Worm (Caenorhabditis elegans) whole organism, mixed stage, embryonic: Measurements from ENCODE around the gene cutl-18.

Source experiments
- M03D4.4 ChIP-seq: sonication (generic microtip); optimal IDR thresholded peaks from 2 replicates; lab custom pipeline; 2017; ENCODE audit warnings: mild to moderate bottlenecking, missing genetic modification characterization, missing compliant biosample characterization
- bed-3 ChIP-seq: fragments of 200-800 bp; sonication (Bioruptor generic); optimal IDR thresholded peaks from 3 replicates; lab custom pipeline; 2018; ENCODE audit warnings: mild to moderate bottlenecking, missing genetic modification characterization, moderate library complexity, missing compliant biosample characterization
- blmp-1 ChIP-seq: fragments of 150-350 bp; optimal IDR thresholded peaks from 2 replicates; lab custom pipeline; 2014; ENCODE audit warnings: missing biosample characterization, missing genetic modification characterization
- ceh-39 ChIP-seq: fragments of 150-350 bp; optimal IDR thresholded peaks from 2 replicates; lab custom pipeline; 2014; ENCODE audit warnings: missing biosample characterization, missing genetic modification characterization
- ceh-43 ChIP-seq: fragments of 200-800 bp; sonication (Bioruptor generic); optimal IDR thresholded peaks from 2 replicates; lab custom pipeline; 2018; ENCODE audit warnings: mild to moderate bottlenecking, missing genetic modification characterization, moderate library complexity, missing compliant biosample characterization
- ceh-83 ChIP-seq: fragments of 200-800 bp; sonication (Bioruptor generic); optimal IDR thresholded peaks from 2 replicates; lab custom pipeline; 2018; ENCODE audit warnings: mild to moderate bottlenecking, missing genetic modification characterization, missing compliant biosample characterization
- ces-1 ChIP-seq: fragments of 150-350 bp; optimal IDR thresholded peaks from 2 replicates; lab custom pipeline; 2014; ENCODE audit warnings: missing biosample characterization, missing genetic modification reagents, missing genetic modification characterization
- cnd-1 ChIP-seq: fragments of 200-800 bp; sonication (Bioruptor generic); optimal IDR thresholded peaks from 2 replicates; lab custom pipeline; 2018; ENCODE audit warnings: mild to moderate bottlenecking, missing genetic modification characterization, missing compliant biosample characterization
- drap-1 ChIP-seq: fragments of 200-800 bp; sonication (Bioruptor generic); optimal IDR thresholded peaks from 3 replicates; lab custom pipeline; 2018; ENCODE audit warnings: mild to moderate bottlenecking, missing genetic modification characterization, missing compliant biosample characterization
- elt-1 ChIP-seq: sonication (generic microtip); optimal IDR thresholded peaks from 2 replicates; lab custom pipeline; 2017; ENCODE audit warnings: missing genetic modification characterization, mild to moderate bottlenecking, missing compliant biosample characterization, antibody characterized with exemption, moderate library complexity, borderline replicate concordance; ENCODE audit not compliant: insufficient read depth
- elt-3 ChIP-seq: fragments of 150-350 bp; optimal IDR thresholded peaks from 2 replicates; lab custom pipeline; 2014; ENCODE audit warnings: missing biosample characterization, missing genetic modification characterization
- flh-1 ChIP-seq: fragments of 200-800 bp; sonication (Bioruptor generic); optimal IDR thresholded peaks from 2 replicates; lab custom pipeline; 2018; ENCODE audit warnings: mild to moderate bottlenecking, missing genetic modification characterization, moderate library complexity, missing compliant biosample characterization
- ham-2 ChIP-seq: fragments of 200-800 bp; sonication (Bioruptor generic); optimal IDR thresholded peaks from 2 replicates; lab custom pipeline; 2018; ENCODE audit warnings: mild to moderate bottlenecking, missing genetic modification characterization, missing compliant biosample characterization
- hlh-1 ChIP-seq: fragments of 150-350 bp; optimal IDR thresholded peaks from 2 replicates; lab custom pipeline; 2014; ENCODE audit warnings: missing biosample characterization, missing genetic modification reagents, missing genetic modification characterization
- lin-13 ChIP-seq: fragments of 150-350 bp; optimal IDR thresholded peaks from 2 replicates; lab custom pipeline; 2014; ENCODE audit warnings: missing biosample characterization, missing genetic modification characterization
- lin-32 ChIP-seq: fragments of 200-800 bp; sonication (Bioruptor generic); optimal IDR thresholded peaks from 2 replicates; lab custom pipeline; 2018; ENCODE audit warnings: mild to moderate bottlenecking, missing genetic modification characterization, missing compliant biosample characterization
- lsy-2 ChIP-seq: fragments of 150-350 bp; optimal IDR thresholded peaks from 2 replicates; lab custom pipeline; 2014; ENCODE audit warnings: missing biosample characterization, missing genetic modification characterization
- mab-5 ChIP-seq: fragments of 150-350 bp; optimal IDR thresholded peaks from 2 replicates; lab custom pipeline; 2014; ENCODE audit warnings: missing biosample characterization, missing genetic modification characterization
- mep-1 ChIP-seq: fragments of 150-350 bp; optimal IDR thresholded peaks from 2 replicates; lab custom pipeline; 2017; ENCODE audit warnings: missing biosample characterization, missing genetic modification reagents, missing genetic modification characterization, inconsistent platforms
- mls-2 ChIP-seq: sonication (generic microtip); optimal IDR thresholded peaks from 2 replicates; lab custom pipeline; 2016; ENCODE audit warnings: mild to moderate bottlenecking, missing genetic modification characterization, moderate library complexity, missing compliant biosample characterization
- nhr-12 ChIP-seq: fragments of 150-350 bp; optimal IDR thresholded peaks from 2 replicates; lab custom pipeline; 2014; ENCODE audit warnings: missing biosample characterization, missing genetic modification characterization
- nhr-2 ChIP-seq: fragments of 150-350 bp; optimal IDR thresholded peaks from 2 replicates; lab custom pipeline; 2014; ENCODE audit warnings: missing biosample characterization, missing genetic modification characterization
- nhr-237 ChIP-seq: fragments of 150-350 bp; optimal IDR thresholded peaks from 2 replicates; lab custom pipeline; 2014; ENCODE audit warnings: missing biosample characterization, missing genetic modification characterization
- nhr-28 ChIP-seq: fragments of 150-350 bp; optimal IDR thresholded peaks from 2 replicates; lab custom pipeline; 2014; ENCODE audit warnings: missing biosample characterization, missing genetic modification characterization
- nhr-76 ChIP-seq: sonication (generic microtip); optimal IDR thresholded peaks from 2 replicates; lab custom pipeline; 2017; ENCODE audit warnings: missing biosample characterization, missing genetic modification characterization
- pha-4 ChIP-seq: fragments of 150-350 bp; optimal IDR thresholded peaks from 2 replicates; lab custom pipeline; 2018; ENCODE audit warnings: missing biosample characterization, missing genetic modification reagents, missing genetic modification characterization
- sem-2 ChIP-seq: fragments of 200-800 bp; sonication (Bioruptor generic); optimal IDR thresholded peaks from 2 replicates; lab custom pipeline; 2018; ENCODE audit warnings: mild to moderate bottlenecking, missing genetic modification characterization, missing compliant biosample characterization
- snpc-4 ChIP-seq: fragments of 150-350 bp; optimal IDR thresholded peaks from 2 replicates; lab custom pipeline; 2014; ENCODE audit warnings: missing biosample characterization, missing genetic modification characterization
- sptf-1 ChIP-seq: sonication (generic microtip); optimal IDR thresholded peaks from 2 replicates; lab custom pipeline; 2017; ENCODE audit warnings: mild to moderate bottlenecking, missing genetic modification characterization, moderate library complexity, missing compliant biosample characterization
- tbx-8 ChIP-seq: fragments of 200-800 bp; sonication (Bioruptor generic); optimal IDR thresholded peaks from 2 replicates; lab custom pipeline; 2018; ENCODE audit warnings: mild to moderate bottlenecking, missing genetic modification characterization, moderate library complexity, missing compliant biosample characterization
- unc-120 ChIP-seq: sonication (generic microtip); optimal IDR thresholded peaks from 2 replicates; lab custom pipeline; 2017; ENCODE audit warnings: missing genetic modification characterization, missing compliant biosample characterization; ENCODE audit not compliant: poor library complexity, severe bottlenecking
- unc-39 ChIP-seq: fragments of 150-350 bp; optimal IDR thresholded peaks from 2 replicates; lab custom pipeline; 2014; ENCODE audit warnings: missing biosample characterization, missing genetic modification characterization
- unc-62 ChIP-seq: fragments of 150-350 bp; optimal IDR thresholded peaks from 2 replicates; lab custom pipeline; 2014; ENCODE audit warnings: missing biosample characterization, missing genetic modification reagents, missing genetic modification characterization
- zip-8 ChIP-seq: fragments of 150-350 bp; optimal IDR thresholded peaks from 2 replicates; lab custom pipeline; 2014; ENCODE audit warnings: missing biosample characterization, missing genetic modification characterization
- ztf-11 ChIP-seq: fragments of 150-350 bp; optimal IDR thresholded peaks from 2 replicates; lab custom pipeline; 2014; ENCODE audit warnings: missing biosample characterization, missing genetic modification characterization

Gene cutl-18

DNA sequence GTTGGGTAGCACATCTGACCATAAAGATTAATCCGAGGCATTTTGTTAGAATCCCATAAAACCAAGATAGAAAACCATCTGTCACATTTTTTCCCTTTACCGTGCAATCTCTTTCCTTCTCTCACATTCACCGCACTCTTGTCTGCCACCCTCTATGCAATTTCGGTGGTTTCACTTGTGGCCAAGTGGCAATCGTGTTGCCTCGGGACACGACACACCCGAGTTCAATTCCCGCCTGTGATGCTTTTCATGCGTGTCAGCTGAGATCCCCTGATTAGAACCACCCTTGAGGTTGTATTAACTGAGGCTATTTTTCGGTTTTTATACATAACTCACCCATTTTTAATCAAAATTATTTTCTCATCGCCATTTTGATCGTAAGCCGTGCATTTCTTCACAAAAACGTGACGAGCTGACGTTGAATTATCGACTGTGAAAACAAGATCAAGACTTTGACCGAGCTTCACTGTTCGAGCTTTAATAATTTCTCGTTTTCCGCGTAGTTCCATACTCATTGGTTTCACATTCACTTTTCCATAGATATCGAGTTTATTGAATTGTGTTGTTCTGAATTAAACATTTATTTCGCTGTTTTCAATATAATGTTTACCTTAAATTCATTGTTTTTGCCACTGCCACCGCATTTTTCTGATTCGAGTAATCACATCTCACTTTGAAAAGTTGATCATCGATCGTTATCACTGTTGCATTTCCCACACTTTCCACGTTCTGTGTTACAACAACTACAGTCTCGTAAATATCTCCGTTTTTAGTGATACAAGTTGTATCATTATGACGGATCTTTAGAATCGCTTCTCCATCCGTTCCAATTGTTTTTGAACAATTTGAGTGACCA is 2.4 kb downstream of the cutl-18 start:
- TF ChIP-seq bed-3 (GFP tag; lab: Kevin White, UChicago) = peak; percentile 98
- peak; percentile 91 for TF ChIP-seq elt-3 (tag; lab: Kevin White, UChicago)
- TF ChIP-seq lsy-2 = peak; percentile 75
- TF ChIP-seq unc-120 (tag; lab: Kevin White, UChicago) = peak; percentile 98
- peak; percentile 99 for TF ChIP-seq tbx-8 (GFP tag; lab: Kevin White, UChicago)
- TF ChIP-seq ceh-39 (tag; lab: Kevin White, UChicago) = peak; percentile 52
- TF ChIP-seq nhr-28 = peak; percentile 92
- TF ChIP-seq nhr-237 (tag; lab: Kevin White, UChicago) = peak; percentile 63
- TF ChIP-seq nhr-12 (tag; lab: Kevin White, UChicago) = peak; percentile 89
- peak; percentile 100 for TF ChIP-seq unc-39 (tag; lab: Kevin White, UChicago)
- TF ChIP-seq mep-1 (tag; lab: Kevin White, UChicago) = peak; percentile 94
- no peak for TF ChIP-seq zip-8 (tag; lab: Kevin White, UChicago)
- no peak for TF ChIP-seq snpc-4 (tag; lab: Kevin White, UChicago)
- TF ChIP-seq drap-1 = peak; percentile 100
- TF ChIP-seq blmp-1 (tag; lab: Kevin White, UChicago) = peak; percentile 77
- peak; percentile 81 for TF ChIP-seq nhr-76 (tag; lab: Kevin White, UChicago)
- TF ChIP-seq ham-2 (GFP tag; lab: Kevin White, UChicago) = peak; percentile 99
- TF ChIP-seq ceh-43 (GFP tag; lab: Kevin White, UChicago) = peak; percentile 98
- TF ChIP-seq ceh-83 (GFP tag; lab: Kevin White, UChicago) = peak; percentile 100
- peak; percentile 100 for TF ChIP-seq lin-32 (GFP tag; lab: Kevin White, UChicago)
- peak; percentile 100 for TF ChIP-seq mls-2
- peak; percentile 99 for TF ChIP-seq cnd-1 (tag; lab: Kevin White, UChicago)
- peak; percentile 74 for TF ChIP-seq mab-5 (tag; lab: Kevin White, UChicago)
- TF ChIP-seq lin-13 (tag; lab: Kevin White, UChicago) = peak; percentile 95
- TF ChIP-seq pha-4 (tag; lab: Kevin White, UChicago) = peak; percentile 83
- TF ChIP-seq sptf-1 (tag; lab: Kevin White, UChicago) = peak; percentile 99
- peak; percentile 99 for TF ChIP-seq M03D4.4
- TF ChIP-seq sem-2 (GFP tag; lab: Kevin White, UChicago) = peak; percentile 98
- TF ChIP-seq ztf-11 = peak; percentile 98
- TF ChIP-seq elt-1 = peak; percentile 83
- TF ChIP-seq hlh-1 (tag; lab: Kevin White, UChicago) = peak; percentile 96
- peak; percentile 98 for TF ChIP-seq flh-1 (GFP tag; lab: Kevin White, UChicago)
- peak; percentile 91 for TF ChIP-seq unc-62 (GFP tag; lab: Kevin White, UChicago)
- peak; percentile 27 for TF ChIP-seq nhr-2 (tag; lab: Kevin White, UChicago)
- TF ChIP-seq ces-1 (GFP tag; lab: Kevin White, UChicago) = no peak

DNA sequence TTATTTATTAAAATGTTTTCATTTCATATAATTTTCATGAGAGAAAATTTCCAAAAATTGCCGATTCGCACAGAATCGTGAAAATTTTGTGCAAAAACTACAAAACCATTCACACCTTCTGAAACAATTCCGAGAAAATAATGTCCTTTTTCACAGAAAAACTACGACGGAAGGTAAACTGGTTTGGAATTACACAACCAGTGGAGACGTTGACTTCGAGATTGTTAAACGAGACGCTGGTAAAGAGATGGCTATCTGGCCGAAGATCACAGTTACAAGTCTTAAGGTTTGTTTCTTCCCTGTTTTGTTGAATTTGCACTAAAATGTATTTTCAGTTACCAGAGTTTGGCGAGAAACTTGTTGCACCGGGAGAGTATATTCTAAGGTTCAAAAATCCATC is 3.8 kb downstream of the cutl-18 start:
- TF ChIP-seq tbx-8 (GFP tag; lab: Kevin White, UChicago) = no peak
- TF ChIP-seq nhr-76 (tag; lab: Kevin White, UChicago) = no peak
- no peak for TF ChIP-seq nhr-12 (tag; lab: Kevin White, UChicago)
- no peak for TF ChIP-seq unc-120 (tag; lab: Kevin White, UChicago)
- TF ChIP-seq nhr-237 (tag; lab: Kevin White, UChicago) = no peak
- no peak for TF ChIP-seq lin-13 (tag; lab: Kevin White, UChicago)
- no peak for TF ChIP-seq pha-4 (tag; lab: Kevin White, UChicago)
- TF ChIP-seq drap-1 = no peak
- TF ChIP-seq flh-1 (GFP tag; lab: Kevin White, UChicago) = no peak

DNA sequence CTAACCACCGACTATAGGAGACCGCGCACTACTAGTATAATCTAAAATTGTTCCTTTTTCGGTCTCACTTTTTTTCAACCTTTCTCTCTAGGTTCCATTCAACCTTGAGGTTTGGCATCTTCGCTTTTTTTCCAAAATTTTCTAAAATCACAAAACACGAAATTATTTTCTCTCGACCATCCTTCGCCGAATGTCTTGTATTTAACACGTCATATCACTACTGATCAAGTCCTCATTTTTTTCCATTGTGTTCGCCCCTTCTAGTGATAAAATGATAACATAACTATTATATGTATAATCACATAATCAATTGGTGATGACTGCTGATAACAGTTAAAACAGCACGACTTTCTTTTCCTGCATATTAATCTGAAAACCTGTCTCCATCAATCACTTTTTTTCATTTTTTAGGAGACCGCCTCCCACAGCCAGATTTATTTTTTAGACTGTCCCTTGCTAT is 5.7 kb downstream of the cutl-18 start, which contains the start of gene T03F7.7:
Gene T03F7.7, plus strand, starts transcription at position 410 of the 460 bp plus-strand sequence.
- TF ChIP-seq unc-120 (tag; lab: Kevin White, UChicago) (no peak), lsy-2 (no peak), ces-1 (GFP tag; lab: Kevin White, UChicago) (no peak), hlh-1 (tag; lab: Kevin White, UChicago) (no peak), nhr-12 (tag; lab: Kevin White, UChicago) (no peak), tbx-8 (GFP tag; lab: Kevin White, UChicago) (no peak), pha-4 (tag; lab: Kevin White, UChicago) (no peak), zip-8 (tag; lab: Kevin White, UChicago) (no peak), elt-3 (tag; lab: Kevin White, UChicago) (no peak), nhr-2 (tag; lab: Kevin White, UChicago) (no peak), unc-62 (GFP tag; lab: Kevin White, UChicago) (no peak), lin-32 (GFP tag; lab: Kevin White, UChicago) (no peak), cnd-1 (tag; lab: Kevin White, UChicago) (no peak), snpc-4 (tag; lab: Kevin White, UChicago) (no peak), elt-1 (no peak), ceh-83 (GFP tag; lab: Kevin White, UChicago) (no peak), nhr-237 (tag; lab: Kevin White, UChicago) (no peak)
